Worm (Caenorhabditis elegans) whole organism, L3 larva: ENCODE measurements around the gene F44E2.10.

Experiments used
- R02D3.7 ChIP-seq: fragments of 150-350 bp; optimal IDR thresholded peaks from 2 replicates; lab custom pipeline; 2014; ENCODE audit warnings: missing biosample characterization, missing genetic modification characterization
- ZK546.5 ChIP-seq: sonication (generic microtip); optimal IDR thresholded peaks from 2 replicates; lab custom pipeline; 2017; ENCODE audit warnings: missing biosample characterization, missing genetic modification characterization
- aly-2 ChIP-seq: fragments of 150-350 bp; optimal IDR thresholded peaks from 2 replicates; lab custom pipeline; 2014; ENCODE audit warnings: missing biosample characterization, missing genetic modification characterization
- ama-1 ChIP-seq: fragments of 150-350 bp; optimal IDR thresholded peaks from 2 replicates; lab custom pipeline; 2018
- ceh-16 ChIP-seq: sonication (generic microtip); optimal IDR thresholded peaks from 2 replicates; lab custom pipeline; 2017; ENCODE audit warnings: missing biosample characterization, missing genetic modification characterization
- ceh-28 ChIP-seq: fragments of 150-350 bp; optimal IDR thresholded peaks from 2 replicates; lab custom pipeline; 2014; ENCODE audit warnings: missing biosample characterization, missing genetic modification reagents, missing genetic modification characterization
- ceh-82 ChIP-seq: fragments of 150-350 bp; optimal IDR thresholded peaks from 2 replicates; lab custom pipeline; 2014; ENCODE audit warnings: missing biosample characterization, missing genetic modification characterization
- ceh-9 ChIP-seq: sonication (generic microtip); optimal IDR thresholded peaks from 2 replicates; lab custom pipeline; 2018; ENCODE audit warnings: missing biosample characterization, missing genetic modification characterization
- daf-12 ChIP-seq: fragments of 150-350 bp; optimal IDR thresholded peaks from 2 replicates; lab custom pipeline; 2014; ENCODE audit warnings: missing biosample characterization, missing genetic modification reagents, missing genetic modification characterization
- egl-27 ChIP-seq: sonication (generic microtip); optimal IDR thresholded peaks from 4 replicates; lab custom pipeline; 2017; ENCODE audit warnings: missing biosample characterization, missing genetic modification reagents, missing genetic modification characterization
- egl-5 ChIP-seq: fragments of 150-350 bp; optimal IDR thresholded peaks from 2 replicates; lab custom pipeline; 2017; ENCODE audit warnings: missing biosample characterization, missing genetic modification reagents, missing genetic modification characterization, inconsistent platforms
- elt-1 ChIP-seq: fragments of 150-350 bp; optimal IDR thresholded peaks from 2 replicates; lab custom pipeline; 2014; ENCODE audit warnings: missing biosample characterization, missing genetic modification characterization
- elt-2 ChIP-seq: sonication (generic microtip); optimal IDR thresholded peaks from 2 replicates; lab custom pipeline; 2016; ENCODE audit warnings: missing genetic modification reagents, mild to moderate bottlenecking, missing genetic modification characterization, missing compliant biosample characterization
- elt-3 ChIP-seq, 3 experiments: fragments of 150-350 bp in 1 of 3; sonication (generic microtip) in 2 of 3; optimal IDR thresholded peaks; 2 replicates in 2 of 3; 4 replicates in 1 of 3; lab custom pipeline; 2014 to 2017; ENCODE audit warnings: missing biosample characterization in 3 of 3, missing genetic modification characterization in 3 of 3
- eor-1 ChIP-seq, 2 experiments: fragments of 150-350 bp; optimal IDR thresholded peaks; 2 replicates each; lab custom pipeline; 2014 to 2018; ENCODE audit warnings: missing biosample characterization in 2 of 2, missing genetic modification characterization in 2 of 2
- fkh-10 ChIP-seq: sonication (generic microtip); optimal IDR thresholded peaks from 2 replicates; lab custom pipeline; 2017; ENCODE audit warnings: missing biosample characterization, missing genetic modification reagents, missing genetic modification characterization
- fkh-2 ChIP-seq: fragments of 150-350 bp; optimal IDR thresholded peaks from 2 replicates; lab custom pipeline; 2014; ENCODE audit warnings: missing biosample characterization, missing genetic modification reagents, missing genetic modification characterization
- fos-1 ChIP-seq: fragments of 150-350 bp; optimal IDR thresholded peaks from 2 replicates; lab custom pipeline; 2014; ENCODE audit warnings: missing biosample characterization, missing genetic modification characterization
- hmg-11 ChIP-seq: sonication (generic microtip); optimal IDR thresholded peaks from 2 replicates; lab custom pipeline; 2016; ENCODE audit warnings: missing genetic modification characterization, missing compliant biosample characterization
- jun-1 ChIP-seq: fragments of 150-350 bp; optimal IDR thresholded peaks from 2 replicates; lab custom pipeline; 2014; ENCODE audit warnings: missing biosample characterization, missing genetic modification reagents, missing genetic modification characterization
- lin-15B ChIP-seq: fragments of 150-350 bp; optimal IDR thresholded peaks from 2 replicates; lab custom pipeline; 2014; ENCODE audit warnings: missing biosample characterization, missing genetic modification characterization
- lin-39 ChIP-seq: fragments of 150-350 bp; optimal IDR thresholded peaks from 2 replicates; lab custom pipeline; 2018; ENCODE audit warnings: missing biosample characterization, missing genetic modification reagents, missing genetic modification characterization
- lsy-12 ChIP-seq: sonication (generic microtip); optimal IDR thresholded peaks from 2 replicates; lab custom pipeline; 2016; ENCODE audit warnings: mild to moderate bottlenecking, missing genetic modification characterization, missing compliant biosample characterization
- mdl-1 ChIP-seq: fragments of 150-350 bp; optimal IDR thresholded peaks from 2 replicates; lab custom pipeline; 2014; ENCODE audit warnings: missing biosample characterization, missing genetic modification characterization
- mml-1 ChIP-seq: fragments of 150-350 bp; sonication (generic microtip); optimal IDR thresholded peaks from 3 replicates; lab custom pipeline; 2014; ENCODE audit warnings: missing biosample characterization, missing genetic modification characterization
- nfya-1 ChIP-seq: sonication (generic microtip); optimal IDR thresholded peaks from 2 replicates; lab custom pipeline; 2017; ENCODE audit warnings: missing genetic modification characterization, mild to moderate bottlenecking, missing compliant biosample characterization, antibody characterized with exemption, moderate library complexity; ENCODE audit not compliant: insufficient read depth
- nhr-11 ChIP-seq: fragments of 150-350 bp; optimal IDR thresholded peaks from 2 replicates; lab custom pipeline; 2014; ENCODE audit warnings: missing biosample characterization, missing genetic modification characterization
- nhr-12 ChIP-seq: fragments of 150-350 bp; optimal IDR thresholded peaks from 2 replicates; lab custom pipeline; 2014; ENCODE audit warnings: missing biosample characterization, missing genetic modification characterization
- nhr-23 ChIP-seq: fragments of 150-350 bp; optimal IDR thresholded peaks from 2 replicates; lab custom pipeline; 2014; ENCODE audit warnings: missing biosample characterization, missing genetic modification reagents, missing genetic modification characterization
- nhr-237 ChIP-seq: fragments of 150-350 bp; optimal IDR thresholded peaks from 2 replicates; lab custom pipeline; 2014; ENCODE audit warnings: missing biosample characterization, missing genetic modification characterization
- nhr-25 ChIP-seq: sonication (generic microtip); optimal IDR thresholded peaks from 2 replicates; lab custom pipeline; 2017; ENCODE audit warnings: missing biosample characterization, missing genetic modification characterization
- nhr-28 ChIP-seq: fragments of 150-350 bp; optimal IDR thresholded peaks from 2 replicates; lab custom pipeline; 2014; ENCODE audit warnings: missing biosample characterization, missing genetic modification characterization
- nhr-43 ChIP-seq: sonication (generic microtip); optimal IDR thresholded peaks from 2 replicates; lab custom pipeline; 2016; ENCODE audit warnings: mild to moderate bottlenecking, missing genetic modification characterization, missing compliant biosample characterization; ENCODE audit not compliant: poor library complexity, severe bottlenecking
- nhr-67 ChIP-seq: fragments of 150-350 bp; optimal IDR thresholded peaks from 2 replicates; lab custom pipeline; 2014; ENCODE audit warnings: missing biosample characterization, missing genetic modification characterization
- nhr-76 ChIP-seq: fragments of 150-350 bp; sonication (generic microtip); optimal IDR thresholded peaks from 5 replicates; lab custom pipeline; 2014; ENCODE audit warnings: missing biosample characterization, missing genetic modification characterization
- nhr-77 ChIP-seq: fragments of 150-350 bp; optimal IDR thresholded peaks from 2 replicates; lab custom pipeline; 2014; ENCODE audit warnings: missing biosample characterization, missing genetic modification characterization
- pha-4 ChIP-seq: fragments of 150-350 bp; optimal IDR thresholded peaks from 2 replicates; lab custom pipeline; 2014; ENCODE audit warnings: missing biosample characterization, missing genetic modification reagents, missing genetic modification characterization
- pqm-1 ChIP-seq: fragments of 150-350 bp; optimal IDR thresholded peaks from 2 replicates; lab custom pipeline; 2017; ENCODE audit warnings: missing biosample characterization, missing genetic modification characterization, inconsistent platforms
- sea-2 ChIP-seq: fragments of 150-350 bp; sonication (generic microtip); optimal IDR thresholded peaks from 4 replicates; lab custom pipeline; 2014; ENCODE audit warnings: missing biosample characterization, missing genetic modification reagents, missing genetic modification characterization
- skn-1 ChIP-seq: fragments of 150-350 bp; optimal IDR thresholded peaks from 2 replicates; lab custom pipeline; 2014; ENCODE audit warnings: missing biosample characterization, missing genetic modification characterization
- snpc-4 ChIP-seq: fragments of 150-350 bp; optimal IDR thresholded peaks from 2 replicates; lab custom pipeline; 2014; ENCODE audit warnings: missing biosample characterization, missing genetic modification characterization
- tbx-2 ChIP-seq: sonication (generic microtip); optimal IDR thresholded peaks from 2 replicates; lab custom pipeline; 2016; ENCODE audit warnings: mild to moderate bottlenecking, missing genetic modification characterization, missing compliant biosample characterization
- unc-39 ChIP-seq: sonication (generic microtip); optimal IDR thresholded peaks from 4 replicates; lab custom pipeline; 2017; ENCODE audit warnings: missing biosample characterization, missing genetic modification characterization
- unc-62 ChIP-seq: fragments of 150-350 bp; sonication (generic microtip); optimal IDR thresholded peaks from 4 replicates; lab custom pipeline; 2014; ENCODE audit warnings: missing biosample characterization, missing genetic modification reagents, missing genetic modification characterization
- zag-1 ChIP-seq: fragments of 150-350 bp; optimal IDR thresholded peaks from 2 replicates; lab custom pipeline; 2014; ENCODE audit warnings: missing biosample characterization, missing genetic modification characterization
- ztf-11 ChIP-seq: fragments of 150-350 bp; optimal IDR thresholded peaks from 2 replicates; lab custom pipeline; 2014; ENCODE audit warnings: missing biosample characterization, missing genetic modification characterization
- ztf-4 ChIP-seq: fragments of 150-350 bp; optimal IDR thresholded peaks from 2 replicates; lab custom pipeline; 2014; ENCODE audit warnings: missing biosample characterization, missing genetic modification characterization

The F44E2.10 gene

DNA sequence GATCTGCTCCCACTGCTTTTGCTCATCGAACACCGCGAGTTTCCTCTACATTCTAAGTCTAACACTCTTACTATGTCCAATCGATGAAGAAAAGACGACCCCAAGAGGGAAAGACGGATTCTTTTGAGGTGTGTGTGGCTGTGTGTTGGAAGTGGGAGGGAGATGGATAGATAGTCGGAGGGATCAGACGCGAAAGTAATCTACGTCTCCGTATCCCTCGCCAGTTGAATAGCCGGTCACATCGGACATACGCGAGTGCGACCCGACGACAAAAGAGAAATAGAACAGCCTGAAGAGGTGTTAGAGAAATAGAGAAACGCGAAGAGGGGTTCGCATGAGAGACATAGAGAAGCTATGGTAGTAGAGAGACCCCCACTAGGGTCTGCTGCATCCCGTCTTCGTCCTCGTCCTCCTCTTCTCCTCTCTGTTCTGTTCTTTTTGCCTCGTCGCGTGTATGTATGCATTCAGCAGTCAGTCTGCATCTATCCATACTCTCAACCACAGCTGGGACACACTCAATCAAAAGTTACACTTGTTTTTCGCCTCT is 35.2 kb downstream of the F44E2.10 start:
- peak; percentile 97 for TF ChIP-seq nfya-1
- TF ChIP-seq lin-15B (tag; lab: Kevin White, UChicago) = peak; percentile 71
- peak; percentile 93 for TF ChIP-seq tbx-2
- TF ChIP-seq egl-5 (tag; lab: Kevin White, UChicago) = peak; percentile 68
- peak; percentile 85 for TF ChIP-seq pqm-1 (tag; lab: Kevin White, UChicago)
- TF ChIP-seq jun-1 (tag; lab: Kevin White, UChicago) = peak; percentile 96
- TF ChIP-seq pha-4 = peak; percentile 90
- TF ChIP-seq elt-1 (tag; lab: Kevin White, UChicago) = peak; percentile 83
- peak; percentile 95 for TF ChIP-seq unc-62 (GFP tag; lab: Kevin White, UChicago)
- TF ChIP-seq ztf-4 = peak; percentile 78
- TF ChIP-seq skn-1 (tag; lab: Kevin White, UChicago) = peak; percentile 54
- peak; percentile 20 for TF ChIP-seq unc-39 (tag; lab: Kevin White, UChicago)
- TF ChIP-seq nhr-43 = peak; percentile 97
- peak in 1 of 3 experiments; percentile 36 for TF ChIP-seq elt-3 (tag; optimal IDR thresholded peaks at IDR 0.05; lab: Kevin White, UChicago)
- TF ChIP-seq mml-1 (tag; lab: Kevin White, UChicago) = no peak
- no peak for TF ChIP-seq nhr-67 (tag; lab: Kevin White, UChicago)
- no peak for TF ChIP-seq ztf-11 (tag; lab: Kevin White, UChicago)
- TF ChIP-seq elt-2 (tag; lab: Kevin White, UChicago) = peak; percentile 66
- peak; percentile 96 for TF ChIP-seq mdl-1 (tag; lab: Kevin White, UChicago)
- TF ChIP-seq egl-27 (tag; lab: Kevin White, UChicago) = peak; percentile 88
- no peak for TF ChIP-seq ceh-16 (tag; lab: Kevin White, UChicago)
- TF ChIP-seq fkh-2 (tag; lab: Kevin White, UChicago) = no peak
- peak; percentile 91 for TF ChIP-seq ceh-82 (tag; lab: Kevin White, UChicago)
- peak; percentile 94 for TF ChIP-seq lsy-12 (tag; lab: Kevin White, UChicago)
- TF ChIP-seq fkh-10 (GFP tag; lab: Kevin White, UChicago) = peak; percentile 95
- TF ChIP-seq aly-2 (tag; lab: Kevin White, UChicago) = no peak
- no peak for TF ChIP-seq nhr-237 (tag; lab: Kevin White, UChicago)
- TF ChIP-seq ceh-28 (tag; lab: Kevin White, UChicago) = peak; percentile 95
- peak; percentile 93 for TF ChIP-seq nhr-11 (tag; lab: Kevin White, UChicago)
- TF ChIP-seq zag-1 (tag; lab: Kevin White, UChicago) = peak; percentile 87
- peak in 1 of 2 experiments; percentile 41 for TF ChIP-seq eor-1 (tag; optimal IDR thresholded peaks at IDR 0.05; lab: Kevin White, UChicago)
- TF ChIP-seq nhr-25 = peak; percentile 98
- peak; percentile 53 for TF ChIP-seq ceh-9 (tag; lab: Kevin White, UChicago)
- TF ChIP-seq R02D3.7 (tag; lab: Kevin White, UChicago) = peak; percentile 83
- peak; percentile 99 for TF ChIP-seq nhr-23 (tag; lab: Kevin White, UChicago)
- peak; percentile 94 for TF ChIP-seq sea-2 (GFP tag; lab: Kevin White, UChicago)
- peak; percentile 93 for TF ChIP-seq lin-39 (tag; lab: Kevin White, UChicago)
- TF ChIP-seq daf-12 (tag; lab: Kevin White, UChicago) = peak; percentile 63
- TF ChIP-seq snpc-4 (tag; lab: Kevin White, UChicago) = peak; percentile 97
- peak; percentile 2 for TF ChIP-seq nhr-76
- peak; percentile 100 for TF ChIP-seq hmg-11
- peak; percentile 53 for TF ChIP-seq fos-1 (tag; lab: Kevin White, UChicago)
- peak; percentile 60 for TF ChIP-seq nhr-77 (tag; lab: Kevin White, UChicago)
- no peak for TF ChIP-seq ZK546.5 (tag; lab: Kevin White, UChicago)
- TF ChIP-seq nhr-28 (tag; lab: Kevin White, UChicago) = no peak
- TF ChIP-seq nhr-12 (tag; lab: Kevin White, UChicago) = no peak
- peak; percentile 60 for TF ChIP-seq ama-1 (lab: Kevin White, UChicago)
